Fruit fly (Drosophila melanogaster) whole organism, prepupa: ENCODE data around the gene rux.

Experiments used
- Blimp-1 ChIP-seq: fragments of 200-800 bp; sonication (Bioruptor generic); optimal IDR thresholded peaks from 3 replicates; lab custom pipeline; 2017; ENCODE audit warnings: missing biosample characterization, missing genetic modification characterization, mild to moderate bottlenecking, moderate library complexity, missing genetic modification reagents
- CG10669 ChIP-seq: fragments of 200-800 bp; sonication (Bioruptor generic); optimal IDR thresholded peaks from 3 replicates; lab custom pipeline; 2018; ENCODE audit warnings: missing biosample characterization, mild to moderate bottlenecking, missing genetic modification characterization, moderate library complexity
- CG11294 ChIP-seq: fragments of 200-800 bp; sonication (Bioruptor generic); IDR thresholded peaks from 2 replicates; pipeline ENCODE4 v1.3.6; 2022; ENCODE audit warnings: missing biosample characterization, missing genetic modification characterization
- CG11762 ChIP-seq: fragments of 200-800 bp; sonication (Bioruptor generic); optimal IDR thresholded peaks from 3 replicates; lab custom pipeline; 2016; ENCODE audit warnings: missing biosample characterization, missing genetic modification characterization; ENCODE audit not compliant: insufficient read depth
- CG15336 ChIP-seq: fragments of 200-800 bp; sonication (Bioruptor generic); IDR thresholded peaks from 2 replicates; pipeline ENCODE4 v1.3.6; 2022; ENCODE audit warnings: missing biosample characterization, missing genetic modification characterization
- CG16779 ChIP-seq: fragments of 200-800 bp; sonication (Bioruptor generic); optimal IDR thresholded peaks from 3 replicates; lab custom pipeline; 2017; ENCODE audit warnings: missing biosample characterization, mild to moderate bottlenecking, missing genetic modification characterization
- CG31627 ChIP-seq: fragments of 200-800 bp; sonication (Bioruptor generic); optimal IDR thresholded peaks from 3 replicates; lab custom pipeline; 2016; ENCODE audit warnings: missing biosample characterization, missing genetic modification characterization
- CG32006 ChIP-seq: fragments of 200-800 bp; sonication (Bioruptor generic); optimal IDR thresholded peaks from 3 replicates; lab custom pipeline; 2017; ENCODE audit warnings: missing biosample characterization, mild to moderate bottlenecking, missing genetic modification characterization
- CG34406 ChIP-seq: fragments of 200-800 bp; sonication (Bioruptor generic); optimal IDR thresholded peaks from 3 replicates; lab custom pipeline; 2016; ENCODE audit warnings: missing biosample characterization, missing genetic modification characterization
- CG3919 ChIP-seq: fragments of 200-800 bp; sonication (Bioruptor generic); optimal IDR thresholded peaks from 3 replicates; lab custom pipeline; 2016; ENCODE audit warnings: missing biosample characterization, missing genetic modification characterization
- CG4318 ChIP-seq: fragments of 200-800 bp; sonication (Bioruptor generic); optimal IDR thresholded peaks from 3 replicates; lab custom pipeline; 2017; ENCODE audit warnings: missing biosample characterization, mild to moderate bottlenecking, missing genetic modification characterization
- CG6163 ChIP-seq: fragments of 200-800 bp; sonication (Bioruptor generic); IDR thresholded peaks from 3 replicates; pipeline ENCODE4 v1.3.6; 2022; ENCODE audit warnings: missing biosample characterization, missing genetic modification characterization
- CG6792 ChIP-seq: fragments of 200-800 bp; sonication (Bioruptor generic); optimal IDR thresholded peaks from 3 replicates; lab custom pipeline; 2016; ENCODE audit warnings: missing biosample characterization, missing genetic modification characterization
- CG6808 ChIP-seq: fragments of 200-800 bp; sonication (Bioruptor generic); optimal IDR thresholded peaks from 3 replicates; lab custom pipeline; 2017; ENCODE audit warnings: missing biosample characterization, missing genetic modification characterization, mild to moderate bottlenecking, moderate library complexity, missing genetic modification reagents
- CG6854 ChIP-seq: fragments of 200-800 bp; sonication (Bioruptor generic); optimal IDR thresholded peaks from 2 replicates; lab custom pipeline; 2017; ENCODE audit warnings: missing biosample characterization, mild to moderate bottlenecking, missing genetic modification characterization
- CG7368 ChIP-seq: fragments of 200-800 bp; sonication (Bioruptor generic); optimal IDR thresholded peaks from 3 replicates; lab custom pipeline; 2016; ENCODE audit warnings: missing biosample characterization, missing genetic modification characterization
- CG8119 ChIP-seq: fragments of 200-800 bp; sonication (Bioruptor generic); IDR thresholded peaks from 3 replicates; pipeline ENCODE4 v1.3.6; 2022; ENCODE audit warnings: missing biosample characterization, missing genetic modification characterization
- CG8319 ChIP-seq: fragments of 200-800 bp; sonication (Bioruptor generic); optimal IDR thresholded peaks from 3 replicates; lab custom pipeline; 2016; ENCODE audit warnings: missing biosample characterization, missing genetic modification characterization
- CG8632 ChIP-seq: fragments of 200-800 bp; sonication (Bioruptor generic); optimal IDR thresholded peaks from 3 replicates; lab custom pipeline; 2016; ENCODE audit warnings: missing biosample characterization, missing genetic modification characterization
- CG9139 ChIP-seq: fragments of 200-800 bp; sonication (Bioruptor generic); optimal IDR thresholded peaks from 3 replicates; lab custom pipeline; 2017; ENCODE audit warnings: missing biosample characterization, mild to moderate bottlenecking, missing genetic modification characterization
- Eip75B ChIP-seq: fragments of 200-800 bp; sonication (Bioruptor generic); optimal IDR thresholded peaks from 3 replicates; lab custom pipeline; 2016; ENCODE audit warnings: missing biosample characterization, missing genetic modification characterization
- Eip93F ChIP-seq: fragments of 200-800 bp; sonication (Bioruptor generic); optimal IDR thresholded peaks from 2 replicates; lab custom pipeline; 2016; ENCODE audit warnings: missing biosample characterization, mild to moderate bottlenecking, missing genetic modification characterization
- Gug ChIP-seq: fragments of 200-800 bp; sonication (Bioruptor generic); IDR thresholded peaks from 2 replicates; pipeline ENCODE4 v1.3.6; 2022; ENCODE audit warnings: missing biosample characterization, missing genetic modification characterization
- Hr4 ChIP-seq: fragments of 200-800 bp; sonication (Bioruptor generic); optimal IDR thresholded peaks from 3 replicates; lab custom pipeline; 2016; ENCODE audit warnings: missing biosample characterization, missing genetic modification characterization
- Met ChIP-seq: fragments of 200-800 bp; sonication (Bioruptor generic); optimal IDR thresholded peaks from 3 replicates; lab custom pipeline; 2016; ENCODE audit warnings: missing biosample characterization, missing genetic modification characterization
- OdsH ChIP-seq: fragments of 200-800 bp; sonication (Bioruptor generic); optimal IDR thresholded peaks from 3 replicates; lab custom pipeline; 2016; ENCODE audit warnings: missing biosample characterization, missing genetic modification characterization
- Sox102F ChIP-seq: fragments of 200-800 bp; sonication (Bioruptor generic); optimal IDR thresholded peaks from 2 replicates; lab custom pipeline; 2016; ENCODE audit warnings: missing biosample characterization, mild to moderate bottlenecking, missing genetic modification characterization
- Sox14 ChIP-seq: fragments of 200-800 bp; sonication (Bioruptor generic); optimal IDR thresholded peaks from 3 replicates; lab custom pipeline; 2016; ENCODE audit warnings: missing biosample characterization, missing genetic modification characterization
- Sox15 ChIP-seq: fragments of 200-800 bp; sonication (Bioruptor generic); optimal IDR thresholded peaks from 3 replicates; lab custom pipeline; 2016; ENCODE audit warnings: missing biosample characterization, missing genetic modification characterization
- achi ChIP-seq: fragments of 200-800 bp; sonication (Bioruptor generic); optimal IDR thresholded peaks from 3 replicates; lab custom pipeline; 2016; ENCODE audit warnings: missing biosample characterization, missing genetic modification characterization
- acj6 ChIP-seq: fragments of 200-800 bp; sonication (Bioruptor generic); optimal IDR thresholded peaks from 3 replicates; lab custom pipeline; 2016; ENCODE audit warnings: missing biosample characterization, missing genetic modification characterization
- dac ChIP-seq: fragments of 200-800 bp; sonication (Bioruptor generic); optimal IDR thresholded peaks from 2 replicates; lab custom pipeline; 2017; ENCODE audit warnings: missing biosample characterization, mild to moderate bottlenecking, missing genetic modification characterization
- dsx ChIP-seq: fragments of 200-800 bp; optimal IDR thresholded peaks from 3 replicates; lab custom pipeline; 2019; ENCODE audit warnings: missing biosample characterization, mild to moderate bottlenecking, missing genetic modification characterization, moderate library complexity; ENCODE audit not compliant: poor library complexity, severe bottlenecking
- eg ChIP-seq: fragments of 200-800 bp; sonication (Bioruptor generic); IDR thresholded peaks from 3 replicates; pipeline ENCODE4 v1.3.6; 2022; ENCODE audit warnings: missing biosample characterization, missing genetic modification characterization
- esn ChIP-seq: fragments of 200-800 bp; sonication (Bioruptor generic); optimal IDR thresholded peaks from 2 replicates; lab custom pipeline; 2016; ENCODE audit warnings: missing biosample characterization, mild to moderate bottlenecking, missing genetic modification characterization, moderate library complexity
- fd59A ChIP-seq: fragments of 200-800 bp; sonication (Bioruptor generic); optimal IDR thresholded peaks from 2 replicates; lab custom pipeline; 2017; ENCODE audit warnings: missing biosample characterization, mild to moderate bottlenecking, missing genetic modification characterization, missing genetic modification reagents
- fd85E ChIP-seq: fragments of 200-800 bp; sonication (Bioruptor generic); optimal IDR thresholded peaks from 3 replicates; lab custom pipeline; 2016; ENCODE audit warnings: missing biosample characterization, missing genetic modification characterization
- fkh ChIP-seq: fragments of 200-800 bp; sonication (Bioruptor generic); optimal IDR thresholded peaks from 3 replicates; lab custom pipeline; 2017; ENCODE audit warnings: missing biosample characterization, mild to moderate bottlenecking, missing genetic modification characterization, moderate library complexity
- lz ChIP-seq: fragments of 200-800 bp; sonication (Bioruptor generic); optimal IDR thresholded peaks from 3 replicates; lab custom pipeline; 2016; ENCODE audit warnings: missing biosample characterization, missing genetic modification characterization
- net ChIP-seq: fragments of 200-800 bp; sonication (Bioruptor generic); optimal IDR thresholded peaks from 3 replicates; lab custom pipeline; 2016; ENCODE audit warnings: missing biosample characterization, missing genetic modification characterization
- pdm3 ChIP-seq: fragments of 200-800 bp; sonication (Bioruptor generic); optimal IDR thresholded peaks from 3 replicates; lab custom pipeline; 2016; ENCODE audit warnings: missing biosample characterization, missing genetic modification characterization
- salr ChIP-seq, 2 experiments: fragments of 200-800 bp; sonication (Bioruptor generic); optimal IDR thresholded peaks; 3 replicates each; lab custom pipeline; 2016 to 2018; ENCODE audit warnings: missing biosample characterization in 2 of 2, missing genetic modification characterization in 2 of 2, mild to moderate bottlenecking in 1 of 2
- spab ChIP-seq: fragments of 200-800 bp; sonication (Bioruptor generic); optimal IDR thresholded peaks from 2 replicates; lab custom pipeline; 2017; ENCODE audit warnings: missing biosample characterization, mild to moderate bottlenecking, missing genetic modification characterization, missing genetic modification reagents
- ss ChIP-seq, 2 experiments: fragments of 200-800 bp; sonication (Bioruptor generic); optimal IDR thresholded peaks; 2 replicates in 1 of 2; 3 replicates in 1 of 2; lab custom pipeline; 2017 to 2018; ENCODE audit warnings: mild to moderate bottlenecking in 2 of 2, missing biosample characterization in 2 of 2, missing genetic modification characterization in 2 of 2, moderate library complexity in 1 of 2
- svp ChIP-seq: fragments of 200-800 bp; sonication (Bioruptor generic); peaks from one replicate; lab custom pipeline; 2016; ENCODE audit warnings: missing biosample characterization, missing genetic modification characterization
- topi ChIP-seq: fragments of 200-800 bp; sonication (Bioruptor generic); optimal IDR thresholded peaks from 3 replicates; lab custom pipeline; 2016; ENCODE audit warnings: missing biosample characterization, missing genetic modification characterization
- vri ChIP-seq: fragments of 200-800 bp; sonication (Bioruptor generic); optimal IDR thresholded peaks from 3 replicates; lab custom pipeline; 2016; ENCODE audit warnings: missing biosample characterization, mild to moderate bottlenecking, missing genetic modification characterization

The rux gene

DNA sequence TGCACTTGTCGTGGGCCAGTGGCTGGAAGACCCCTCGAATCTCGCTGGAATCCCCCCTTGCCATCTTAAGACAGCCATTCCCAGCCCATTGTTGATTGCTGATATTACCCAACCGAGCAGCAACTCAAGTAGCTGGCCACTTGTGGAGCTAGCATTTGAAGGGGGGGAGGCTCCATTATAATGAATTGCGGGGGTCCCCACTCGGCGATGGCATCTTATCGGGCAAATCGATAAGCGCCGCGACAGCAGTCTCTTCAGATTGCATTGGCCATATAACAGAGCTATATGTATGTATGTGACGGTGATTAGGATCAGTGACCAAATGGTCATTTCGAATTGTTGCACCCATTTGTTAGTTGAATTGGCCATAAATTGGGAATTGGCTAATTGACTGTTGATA lies 24.6 kb upstream of the rux start:
- TF ChIP-seq vri (GFP tag; lab: Kevin White, UChicago) = peak; percentile 98
- no peak for TF ChIP-seq CG11762 (GFP tag; lab: Kevin White, UChicago)
- TF ChIP-seq CG7368 (GFP tag; lab: Kevin White, UChicago) = no peak
- peak; percentile 12 for TF ChIP-seq Sox14
- TF ChIP-seq CG31627 (GFP tag; lab: Kevin White, UChicago) = no peak

DNA sequence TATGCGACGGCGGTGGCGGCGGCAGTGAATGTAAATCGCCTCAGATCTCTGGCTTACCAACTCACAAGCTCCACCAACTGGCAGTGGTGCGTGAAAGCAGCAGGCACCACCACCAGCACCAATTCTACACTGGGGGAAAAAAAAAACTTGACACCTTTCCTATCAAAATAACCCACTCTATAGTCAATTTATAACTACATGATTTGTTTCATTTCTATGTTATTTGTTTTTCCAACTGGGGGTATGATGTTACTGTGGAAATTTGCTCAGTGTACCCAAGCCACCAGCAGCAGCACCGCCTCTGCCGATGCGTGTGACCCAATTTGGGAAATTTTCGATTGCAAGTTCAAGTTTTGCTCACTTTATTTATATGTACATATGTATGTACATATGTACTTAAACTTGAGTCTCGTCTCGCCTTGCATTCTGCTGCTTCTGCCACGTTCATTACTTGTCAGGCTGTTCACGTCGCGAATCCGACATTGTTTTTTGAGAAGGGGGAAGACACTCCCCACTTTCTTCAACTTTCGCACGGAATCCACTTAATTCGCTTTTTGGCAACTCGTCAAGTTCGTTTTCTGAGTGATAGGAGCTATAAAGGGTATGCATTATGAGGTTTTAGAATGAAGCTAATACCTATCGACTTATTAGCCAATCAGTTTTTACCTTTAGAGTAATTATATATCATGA lies 21.7 kb upstream of the rux start:
- TF ChIP-seq ss (GFP tag; optimal IDR thresholded peaks at IDR 0.05; lab: Kevin White, UChicago) (peak in 1 of 2 experiments; percentile 42), CG6808 (GFP tag; lab: Kevin White, UChicago) (peak; percentile 11), net (GFP tag; lab: Kevin White, UChicago) (peak; percentile 86), vri (GFP tag; lab: Kevin White, UChicago) (peak; percentile 15), CG10669 (GFP tag; lab: Kevin White, UChicago) (peak; percentile 41), CG4318 (GFP tag; lab: Kevin White, UChicago) (peak; percentile 71), CG34406 (GFP tag; lab: Kevin White, UChicago) (peak; percentile 88), fd59A (no peak), fd85E (GFP tag; lab: Kevin White, UChicago) (peak; percentile 63), acj6 (GFP tag; lab: Kevin White, UChicago) (peak; percentile 84), CG8319 (GFP tag; lab: Kevin White, UChicago) (peak; percentile 86), CG3919 (peak; percentile 90), topi (GFP tag; lab: Kevin White, UChicago) (peak; percentile 87), CG31627 (GFP tag; lab: Kevin White, UChicago) (peak; percentile 87), achi (GFP tag; lab: Kevin White, UChicago) (peak; percentile 79), Hr4 (GFP tag; lab: Kevin White, UChicago) (peak; percentile 77), Eip75B (peak; percentile 88), CG15336 (GFP tag; lab: Robert Waterston, UW) (peak; percentile 81), CG6792 (peak; percentile 93), Eip93F (GFP tag; lab: Kevin White, UChicago) (peak; percentile 50), Gug (GFP tag; lab: Robert Waterston, UW) (peak; percentile 66), CG11294 (GFP tag; lab: Robert Waterston, UW) (peak; percentile 45; the same call in 1 of the 2 replicates), esn (peak; percentile 87), Blimp-1 (peak; percentile 92), CG6854 (peak; percentile 79), dac (GFP tag; lab: Kevin White, UChicago) (peak; percentile 60), pdm3 (GFP tag; lab: Kevin White, UChicago) (peak; percentile 87), CG7368 (GFP tag; lab: Kevin White, UChicago) (peak; percentile 81), CG11762 (GFP tag; lab: Kevin White, UChicago) (peak; percentile 84), Met (peak; percentile 89), eg (GFP tag; lab: Robert Waterston, UW) (peak; percentile 83), spab (GFP tag; lab: Kevin White, UChicago) (peak; percentile 29), lz (GFP tag; lab: Kevin White, UChicago) (peak; percentile 84), dsx (GFP tag; lab: Kevin White, UChicago) (no peak), CG8632 (peak; percentile 88), Sox14 (peak; percentile 78), CG32006 (GFP tag; lab: Kevin White, UChicago) (peak; percentile 85), CG6163 (GFP tag; lab: Robert Waterston, UW) (peak; percentile 88), Sox15 (GFP tag; lab: Kevin White, UChicago) (peak; percentile 81), fkh (GFP tag; lab: Kevin White, UChicago) (no peak), CG8119 (peak; percentile 83), CG9139 (GFP tag; lab: Kevin White, UChicago) (no peak), OdsH (GFP tag; lab: Kevin White, UChicago) (peak; percentile 82), Sox102F (GFP tag; lab: Kevin White, UChicago) (peak; percentile 85), svp (GFP tag; lab: Kevin White, UChicago) (peak; percentile 91), salr (GFP tag; optimal IDR thresholded peaks at IDR 0.05; lab: Kevin White, UChicago) (peak in 1 of 2 experiments; percentile 40), CG16779 (peak; percentile 47)
